Worm (Caenorhabditis elegans) whole organism, dauer: Measurements from ENCODE around the gene T14G8.3.

Experiments used
- unc-62 ChIP-seq: sonication (generic microtip); optimal IDR thresholded peaks from 2 replicates; lab custom pipeline; 2017; ENCODE audit warnings: missing biosample characterization, missing genetic modification reagents, missing genetic modification characterization

Gene T14G8.3

ce11 chrX:12860711-12861287, at the start of gene T14G8.3:
Gene T14G8.3 (plus strand): TSS chrX:12861237.
- TF ChIP-seq unc-62 (GFP tag; lab: Kevin White, UChicago): no peak

- TF ChIP-seq unc-62 (GFP tag; lab: Kevin White, UChicago): no peak
Measured at ce11 chrX:12813539-12813938, 47.5 kb upstream of the T14G8.3 start, which contains the start of gene gei-3. Gene gei-3 (minus strand): TSS chrX:12813639.

ce11 chrX:12815367-12815766, 45.7 kb upstream of the T14G8.3 start:
- TF ChIP-seq unc-62 (GFP tag; lab: Kevin White, UChicago): no peak

- no peak for TF ChIP-seq unc-62 (GFP tag; lab: Kevin White, UChicago)
Measured at ce11 chrX:12818768-12819167, 42.3 kb upstream of the T14G8.3 start.

ce11 chrX:12819512-12819911, 41.5 kb upstream of the T14G8.3 start:
- no peak for TF ChIP-seq unc-62 (GFP tag; lab: Kevin White, UChicago)

- no peak for TF ChIP-seq unc-62 (GFP tag; lab: Kevin White, UChicago)
Measured at ce11 chrX:12825174-12825573, 35.9 kb upstream of the T14G8.3 start.

- no peak for TF ChIP-seq unc-62 (GFP tag; lab: Kevin White, UChicago)
Measured at ce11 chrX:12826782-12827181, 34.3 kb upstream of the T14G8.3 start.

ce11 chrX:12827741-12828408, 33.2 kb upstream of the T14G8.3 start:
- TF ChIP-seq unc-62 (GFP tag; lab: Kevin White, UChicago): no peak

ce11 chrX:12829055-12829454, 32.0 kb upstream of the T14G8.3 start:
- no peak for TF ChIP-seq unc-62 (GFP tag; lab: Kevin White, UChicago)

ce11 chrX:12834848-12835247, 26.2 kb upstream of the T14G8.3 start:
- TF ChIP-seq unc-62 (GFP tag; lab: Kevin White, UChicago): no peak

ce11 chrX:12843011-12843410, 18.0 kb upstream of the T14G8.3 start, which contains the start of gene C52G5.2:
Gene C52G5.2 (plus strand): TSS chrX:12843311.
- TF ChIP-seq unc-62 (GFP tag; lab: Kevin White, UChicago): no peak

- TF ChIP-seq unc-62 (GFP tag; lab: Kevin White, UChicago): no peak
Measured at ce11 chrX:12843530-12843929, 17.5 kb upstream of the T14G8.3 start.

- no peak for TF ChIP-seq unc-62 (GFP tag; lab: Kevin White, UChicago)
Measured at ce11 chrX:12844170-12844569, 16.9 kb upstream of the T14G8.3 start.

- TF ChIP-seq unc-62 (GFP tag; lab: Kevin White, UChicago): no peak
Measured at ce11 chrX:12846043-12846442, 15.0 kb upstream of the T14G8.3 start, which contains the start of gene C52G5.3. Gene C52G5.3 (minus strand): TSS chrX:12846143.

- TF ChIP-seq unc-62 (GFP tag; lab: Kevin White, UChicago): no peak
Measured at ce11 chrX:12852575-12852974, 8.5 kb upstream of the T14G8.3 start, which contains the start of gene chd-3. Gene chd-3 (minus strand): TSS chrX:12852601.

- TF ChIP-seq unc-62 (GFP tag; lab: Kevin White, UChicago): no peak
Measured at ce11 chrX:12853079-12853478, 8.0 kb upstream of the T14G8.3 start.

- no peak for TF ChIP-seq unc-62 (GFP tag; lab: Kevin White, UChicago)
Measured at ce11 chrX:12854135-12854534, 6.9 kb upstream of the T14G8.3 start.
